Fruit fly (Drosophila melanogaster): ENCODE results near the gene CG1394.

CG1394 gene

dm6 chrX:11154511-11155197 is 15.8 kb downstream of the CG1394 start (continued):
- TF ChIP-seq CG12769 (tag; optimal IDR thresholded peaks at IDR 0.05) (peak; percentile 72), CG30431 (GFP tag; optimal IDR thresholded peaks at IDR 0.05) (no peak), nom (GFP tag; optimal IDR thresholded peaks at IDR 0.05) (peak; percentile 22), gce (GFP tag; IDR thresholded peaks at IDR 0.05) (no peak), CG4617 (GFP tag; optimal IDR thresholded peaks at IDR 0.05; ENCODE audit: borderline replicate concordance) (peak; percentile 30), YL-1 (GFP tag; optimal IDR thresholded peaks at IDR 0.05) (peak; percentile 40), CTCF (GFP tag; optimal IDR thresholded peaks at IDR 0.05) (no peak), CG32772 (GFP tag; IDR thresholded peaks at IDR 0.05) (no peak), CG43689 (GFP tag; IDR thresholded peaks at IDR 0.05) (no peak), CG9609 (GFP tag; optimal IDR thresholded peaks at IDR 0.05) (no peak), CG16779 (GFP tag; IDR thresholded peaks at IDR 0.05) (no peak), jigr1 (GFP tag; IDR thresholded peaks at IDR 0.05) (no peak), CG13296 (GFP tag; optimal IDR thresholded peaks at IDR 0.05) (no peak), Elba2 (GFP tag; optimal IDR thresholded peaks at IDR 0.05) (peak; percentile 98), CG42726 (GFP tag; IDR thresholded peaks at IDR 0.05; ENCODE audit: partially characterized antibody) (no peak), lov (optimal IDR thresholded peaks at IDR 0.05) (no peak), lov (GFP tag; IDR thresholded peaks at IDR 0.05) (no peak), CG11504 (tag; optimal IDR thresholded peaks at IDR 0.05) (no peak), Sox100B (GFP tag; optimal IDR thresholded peaks at IDR 0.05) (no peak), esg (GFP tag; conservative IDR thresholded peaks at IDR 0.05) (no peak), kni (GFP tag; optimal IDR thresholded peaks at IDR 0.05) (no peak), dpn (GFP tag; optimal IDR thresholded peaks at IDR 0.05) (no peak), CG10321 (GFP tag; IDR thresholded peaks at IDR 0.05) (peak; percentile 27; the same call in 1 of the 2 replicates), mirr (GFP tag; optimal IDR thresholded peaks at IDR 0.05) (no peak), Nf-YB (GFP tag; optimal IDR thresholded peaks at IDR 0.05) (peak; percentile 67), CG4820 (GFP tag; optimal IDR thresholded peaks at IDR 0.05) (no peak), CG13424 (tag; optimal IDR thresholded peaks at IDR 0.05) (no peak), lmd (GFP tag; IDR thresholded peaks at IDR 0.05) (no peak), Aef1 (GFP tag; IDR thresholded peaks at IDR 0.05) (0 out of 3 replicates have a peak, but pooled peaks have one; percentile 39), tap (tag; optimal IDR thresholded peaks at IDR 0.05) (no peak), zfh2 (GFP tag; optimal IDR thresholded peaks at IDR 0.05) (no peak), Ets65A (GFP tag) (no peak), p53 (GFP tag; optimal IDR thresholded peaks at IDR 0.05) (no peak), lbe (GFP tag; optimal IDR thresholded peaks at IDR 0.05) (no peak), CG17568 (GFP tag; optimal IDR thresholded peaks at IDR 0.05) (no peak), CG1529 (GFP tag; optimal IDR thresholded peaks at IDR 0.05) (no peak), CG10366 (GFP tag; IDR thresholded peaks at IDR 0.05) (no peak), Lim3 (GFP tag; IDR thresholded peaks at IDR 0.05) (no peak), yki (optimal IDR thresholded peaks at IDR 0.05) (peak; percentile 43), ewg (GFP tag; optimal IDR thresholded peaks at IDR 0.05) (peak; percentile 50), HmgZ (tag; optimal IDR thresholded peaks at IDR 0.05) (no peak), Bgb (GFP tag; IDR thresholded peaks at IDR 0.05; ENCODE audit: partially characterized antibody) (no peak), oc (tag; optimal IDR thresholded peaks at IDR 0.05) (no peak), CG10654 (GFP tag; optimal IDR thresholded peaks at IDR 0.05) (no peak), pfk (GFP tag; optimal IDR thresholded peaks at IDR 0.05) (no peak), sima (GFP tag; optimal IDR thresholded peaks at IDR 0.05) (no peak), CG33213 (GFP tag; optimal IDR thresholded peaks at IDR 0.05) (no peak), CG1024 (GFP tag; IDR thresholded peaks at IDR 0.05) (no peak), Ptx1 (GFP tag; IDR thresholded peaks at IDR 0.05) (no peak), gcm (GFP tag; optimal IDR thresholded peaks at IDR 0.05) (no peak), sna (GFP tag; IDR thresholded peaks at IDR 0.05; ENCODE audit: partially characterized antibody) (no peak), CG15696 (tag; optimal IDR thresholded peaks at IDR 0.05) (no peak)
